Worm (Caenorhabditis elegans) whole organism, L4/young adult: ENCODE results near the gene C09G5.13.

Experiments used
- W03F9.2 ChIP-seq: fragments of 150-350 bp; optimal IDR thresholded peaks from 2 replicates; lab custom pipeline; 2014; ENCODE audit warnings: missing biosample characterization, missing genetic modification characterization
- dao-5 ChIP-seq: sonication (generic microtip); optimal IDR thresholded peaks from 2 replicates; lab custom pipeline; 2016; ENCODE audit warnings: missing genotype, missing genetic modification characterization, moderate library complexity, missing compliant biosample characterization
- him-1 ChIP-seq: sonication (generic microtip); optimal IDR thresholded peaks from 2 replicates; lab custom pipeline; 2016; ENCODE audit warnings: missing genotype, missing genetic modification reagents, missing genetic modification characterization, missing compliant biosample characterization

Gene C09G5.13

DNA sequence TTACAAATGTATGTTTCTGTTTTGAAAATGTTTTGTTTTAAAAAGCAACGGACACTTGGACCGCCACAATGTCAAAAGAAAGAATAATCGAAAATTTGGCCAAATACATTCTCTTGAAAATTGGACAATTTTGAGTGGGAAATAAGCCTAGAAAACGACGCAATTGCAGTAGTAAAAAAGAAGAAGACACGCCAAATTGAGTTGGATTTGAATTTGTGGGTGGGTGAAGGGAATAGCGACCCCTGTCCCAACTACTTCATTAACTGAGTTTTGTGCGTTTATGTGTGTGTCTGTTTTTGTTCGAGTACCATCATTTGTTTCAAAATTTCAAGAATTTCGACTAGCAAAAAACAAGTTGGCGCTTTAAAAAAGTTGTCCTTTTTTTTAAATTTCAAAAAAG is 43.6 kb downstream of the C09G5.13 start:
- TF ChIP-seq W03F9.2 (tag; lab: Kevin White, UChicago), result no peak
- TF ChIP-seq dao-5, result no peak
- TF ChIP-seq him-1 (tag; lab: Kevin White, UChicago), result no peak

DNA sequence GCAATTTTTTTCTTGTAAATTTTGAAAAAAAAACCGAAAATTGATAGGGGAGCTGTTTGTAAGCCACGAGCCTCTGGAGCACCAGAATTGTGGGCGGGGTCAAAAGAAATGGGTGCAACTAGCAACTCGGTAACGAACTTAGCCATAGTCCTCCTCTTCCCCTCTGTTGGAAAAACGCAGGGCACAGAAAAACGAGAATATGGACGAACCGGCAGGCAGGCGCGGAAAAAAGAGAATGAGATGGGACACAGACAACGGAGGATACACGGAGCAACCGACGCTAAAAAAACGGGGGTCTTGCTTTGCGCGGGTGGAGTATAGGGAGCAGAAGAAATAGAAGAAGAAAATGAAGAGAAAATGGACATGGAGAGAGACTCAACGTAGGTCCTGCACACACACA is 44.4 kb downstream of the C09G5.13 start:
- peak; percentile 65 for TF ChIP-seq him-1 (tag; lab: Kevin White, UChicago)
- no peak for TF ChIP-seq W03F9.2 (tag; lab: Kevin White, UChicago)

DNA sequence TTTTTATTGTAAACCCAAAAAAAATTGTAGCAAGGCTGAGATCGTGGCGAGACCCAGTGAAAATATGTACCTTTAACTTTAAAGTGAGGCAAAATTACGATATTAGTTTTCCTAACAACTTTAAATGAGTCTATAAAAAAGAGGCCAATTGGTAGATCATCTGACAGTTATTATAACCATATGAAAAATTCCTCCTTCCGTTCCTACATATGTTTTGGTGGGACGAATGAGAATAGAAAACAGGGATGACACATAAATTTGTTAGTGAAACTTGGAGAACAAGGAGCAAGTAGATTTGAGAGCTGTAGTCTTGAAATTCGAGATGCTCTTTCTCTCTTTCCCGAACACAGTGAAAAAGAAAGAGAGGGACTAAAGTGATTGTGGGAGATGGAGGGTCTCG is 48.0 kb downstream of the C09G5.13 start:
- no peak for TF ChIP-seq W03F9.2 (tag; lab: Kevin White, UChicago)
- TF ChIP-seq dao-5, result no peak
- TF ChIP-seq him-1 (tag; lab: Kevin White, UChicago), result no peak

DNA sequence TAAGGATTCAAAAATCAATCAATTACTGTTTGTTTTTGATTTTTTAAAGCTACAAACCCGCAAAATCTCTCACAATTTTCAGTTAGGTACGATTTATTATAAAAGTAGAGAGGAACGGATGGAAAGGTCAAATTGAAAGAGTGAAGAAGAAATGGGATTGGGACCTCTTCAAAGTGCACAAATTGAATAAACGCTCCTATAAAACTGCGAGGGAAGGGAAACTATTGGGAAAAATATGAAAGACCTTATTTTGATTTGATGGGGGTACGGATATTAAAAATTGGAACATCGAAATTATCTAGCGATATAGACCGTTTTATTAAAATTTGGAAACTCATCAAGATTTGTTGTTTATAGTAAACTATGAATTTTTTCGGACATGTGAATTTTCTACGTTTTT is 49.5 kb downstream of the C09G5.13 start:
- TF ChIP-seq him-1 (tag; lab: Kevin White, UChicago) (no peak), W03F9.2 (tag; lab: Kevin White, UChicago) (no peak), dao-5 (no peak)

DNA sequence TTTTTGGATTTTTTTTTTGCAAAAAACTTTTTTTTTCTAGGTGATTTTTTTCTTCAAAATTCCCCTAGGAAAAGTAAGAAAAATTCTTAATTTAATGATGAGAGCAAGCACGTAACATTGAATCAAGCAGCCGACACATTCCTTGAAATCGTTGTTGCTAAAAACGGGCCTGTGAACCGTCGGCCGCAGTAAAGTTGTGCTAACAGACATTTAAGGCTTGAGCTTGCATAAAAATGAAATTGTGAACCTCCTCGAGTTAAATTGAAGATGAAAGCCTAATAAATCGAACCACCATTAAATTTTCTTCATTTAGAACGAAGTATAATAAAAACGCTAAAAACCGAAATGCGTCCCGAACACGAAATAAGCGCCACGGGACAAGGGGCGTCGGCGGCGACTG is 50.8 kb downstream of the C09G5.13 start:
- TF ChIP-seq him-1 (tag; lab: Kevin White, UChicago), result no peak
- no peak for TF ChIP-seq dao-5
- TF ChIP-seq W03F9.2 (tag; lab: Kevin White, UChicago), result no peak
